Worm (Caenorhabditis elegans): Measurements from ENCODE around the gene F39F10.3.

DNA sequence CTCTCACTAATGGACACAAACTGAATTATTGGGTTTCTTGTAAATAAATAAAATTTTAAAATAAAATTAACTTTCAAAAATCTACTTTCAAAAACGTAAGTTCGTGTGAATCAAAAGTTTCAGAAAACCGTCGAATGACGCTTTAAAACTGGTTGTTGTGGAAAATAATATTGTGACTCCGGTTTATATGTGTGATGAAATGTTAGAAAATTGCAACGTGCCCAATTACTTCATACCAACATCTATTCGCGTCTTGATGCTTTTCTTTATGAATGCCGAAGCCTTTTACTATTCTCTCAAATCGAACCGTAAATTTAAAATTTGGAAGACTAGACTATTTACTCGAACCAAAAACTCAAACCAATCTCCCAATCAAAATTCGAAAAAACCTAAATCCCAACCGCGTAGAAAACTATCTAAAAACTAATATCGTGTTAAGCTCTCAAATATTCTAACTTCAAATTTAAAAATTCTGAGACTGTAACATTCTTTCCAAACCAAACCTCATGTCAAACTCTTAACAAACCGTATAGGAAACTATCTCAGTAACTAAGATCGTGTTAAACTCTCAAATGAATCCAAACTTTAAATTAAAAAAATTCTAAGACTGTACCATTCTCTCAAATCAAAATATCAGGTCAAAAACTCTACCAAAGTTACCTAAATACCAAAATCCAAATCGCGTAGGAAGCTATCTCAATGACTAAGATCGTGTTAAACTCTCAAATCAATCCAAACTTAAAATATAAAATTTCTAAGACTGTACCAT is 39.7 kb downstream of the F39F10.3 start:
- TF ChIP-seq B0310.2 (tag; optimal IDR thresholded peaks at IDR 0.05) (no peak), ama-1 (optimal IDR thresholded peaks at IDR 0.05) (peak; percentile 92), flt-1 (GFP tag; IDR thresholded peaks at IDR 0.05) (no peak; the same call in 1 of the 2 replicates), ets-7 (tag; optimal IDR thresholded peaks at IDR 0.05) (no peak), F13C5.2 (tag; optimal IDR thresholded peaks at IDR 0.05) (no peak)
